Fruit fly (Drosophila melanogaster): Measurements from ENCODE around the gene CG14687.

CG14687 gene

dm6 chr3R:10784058-10784499 lies 8.6 kb upstream of the CG14687 start, which contains the start of the genes mRpL37 and Rbp1 (continued):
- TF ChIP-seq pan (optimal IDR thresholded peaks at IDR 0.05) (no peak), pan (GFP tag; optimal IDR thresholded peaks at IDR 0.05 in 1 of 2, IDR thresholded peaks at IDR 0.05 in 1 of 2) (no peak), esg (GFP tag; conservative IDR thresholded peaks at IDR 0.05) (peak; percentile 47), CG10267 (tag; optimal IDR thresholded peaks at IDR 0.05) (peak; percentile 80), Chrac-16 (GFP tag; optimal IDR thresholded peaks at IDR 0.05) (peak; percentile 83), CG9817 (tag; optimal IDR thresholded peaks at IDR 0.05) (peak; percentile 87), ATbp (GFP tag; optimal IDR thresholded peaks at IDR 0.05) (no peak), Scr (GFP tag; IDR thresholded peaks at IDR 0.05; ENCODE audit: partially characterized antibody) (peak; percentile 99), CG34422 (GFP tag; IDR thresholded peaks at IDR 0.05) (peak; percentile 47; the same call in 2 of the 3 replicates), run (tag; optimal IDR thresholded peaks at IDR 0.05) (no peak), CG5245 (GFP tag; optimal IDR thresholded peaks at IDR 0.05) (peak; percentile 61), CG6854 (GFP tag; optimal IDR thresholded peaks at IDR 0.05) (no peak), Vsx1 (GFP tag; optimal IDR thresholded peaks at IDR 0.05) (no peak), sqz (GFP tag; optimal IDR thresholded peaks at IDR 0.05) (no peak), knrl (GFP tag; IDR thresholded peaks at IDR 0.05; ENCODE audit: partially characterized antibody) (peak; percentile 96), mirr (GFP tag; optimal IDR thresholded peaks at IDR 0.05) (no peak), maf-S (GFP tag; optimal IDR thresholded peaks at IDR 0.05) (peak; percentile 12), cg (GFP tag; optimal IDR thresholded peaks at IDR 0.05) (no peak), ems (GFP tag; optimal IDR thresholded peaks at IDR 0.05) (peak; percentile 88), Spps (tag; optimal IDR thresholded peaks at IDR 0.05) (peak; percentile 43), lmd (GFP tag; IDR thresholded peaks at IDR 0.05) (peak; percentile 70), Sry-δ (GFP tag; optimal IDR thresholded peaks at IDR 0.05) (peak; percentile 85), Oli (tag; optimal IDR thresholded peaks at IDR 0.05) (peak; percentile 66), Dref (GFP tag; IDR thresholded peaks at IDR 0.05) (peak; percentile 46), chn (GFP tag; optimal IDR thresholded peaks at IDR 0.05) (peak; percentile 59), gcm (GFP tag; optimal IDR thresholded peaks at IDR 0.05) (no peak), HmgZ (tag; optimal IDR thresholded peaks at IDR 0.05) (peak; percentile 72), Opbp (GFP tag; IDR thresholded peaks at IDR 0.05; ENCODE audit: partially characterized antibody) (peak; percentile 68), CG31388 (GFP tag; optimal IDR thresholded peaks at IDR 0.05) (no peak), lab (GFP tag; optimal IDR thresholded peaks at IDR 0.05) (no peak), CG5180 (GFP tag; optimal IDR thresholded peaks at IDR 0.05) (no peak), abd-A (tag; optimal IDR thresholded peaks at IDR 0.05) (no peak), Med (GFP tag) (peak; percentile 81), CG17359 (tag; optimal IDR thresholded peaks at IDR 0.05) (peak; percentile 50), CG12391 (tag; optimal IDR thresholded peaks at IDR 0.05) (peak; percentile 88), ttk (GFP tag; IDR thresholded peaks at IDR 0.05) (peak; percentile 63), Dbx (GFP tag; IDR thresholded peaks at IDR 0.05) (peak; percentile 78), zen2 (GFP tag; IDR thresholded peaks at IDR 0.05; ENCODE audit: partially characterized antibody) (peak; percentile 55; the same call in 1 of the 3 replicates), CG10462 (GFP tag; optimal IDR thresholded peaks at IDR 0.05) (peak; percentile 15), CG5953 (GFP tag; IDR thresholded peaks at IDR 0.05) (no peak), nerfin-1 (tag; optimal IDR thresholded peaks at IDR 0.05) (no peak), CG30431 (GFP tag; optimal IDR thresholded peaks at IDR 0.05) (peak; percentile 40), fd96Cb (tag; optimal IDR thresholded peaks at IDR 0.05) (peak; percentile 59), Neu2 (GFP tag; optimal IDR thresholded peaks at IDR 0.05; ENCODE audit: borderline replicate concordance) (no peak), ham (GFP tag; IDR thresholded peaks at IDR 0.05) (no peak), CG8924 (tag; optimal IDR thresholded peaks at IDR 0.05) (peak; percentile 84), Fer2 (tag; optimal IDR thresholded peaks at IDR 0.05) (peak; percentile 45), sc (optimal IDR thresholded peaks at IDR 0.05) (no peak), sc (GFP tag; optimal IDR thresholded peaks at IDR 0.05) (peak; percentile 43), CG13424 (tag; optimal IDR thresholded peaks at IDR 0.05) (peak; percentile 87)
